Worm (Caenorhabditis elegans) whole organism, L4 larva: ENCODE results near the gene F56H9.8.

ENCODE experiments used
- F37D6.2 ChIP-seq: sonication (generic microtip); optimal IDR thresholded peaks from 2 replicates; lab custom pipeline; 2016; ENCODE audit warnings: mild to moderate bottlenecking, missing genetic modification characterization, missing compliant biosample characterization
- F44E2.7 ChIP-seq: fragments of 200-800 bp; sonication (Bioruptor generic); IDR thresholded peaks from 2 replicates; pipeline ENCODE4 v2.1.2; 2022; ENCODE audit warnings: missing genetic modification characterization, missing compliant biosample characterization
- F49E8.2 ChIP-seq: sonication (generic microtip); optimal IDR thresholded peaks from 2 replicates; lab custom pipeline; 2016; ENCODE audit warnings: missing compliant biosample characterization, mild to moderate bottlenecking, missing genetic modification characterization, borderline replicate concordance
- R02D3.7 ChIP-seq: fragments of 150-350 bp; sonication (generic microtip); optimal IDR thresholded peaks from 3 replicates; lab custom pipeline; 2014; ENCODE audit warnings: missing biosample characterization, missing genetic modification characterization
- T20F7.1 ChIP-seq: fragments of 200-800 bp; sonication (Bioruptor generic); optimal IDR thresholded peaks from 2 replicates; lab custom pipeline; 2018; ENCODE audit warnings: mild to moderate bottlenecking, missing genetic modification characterization, missing compliant biosample characterization
- ama-1 ChIP-seq: fragments of 150-350 bp; optimal IDR thresholded peaks from 2 replicates; lab custom pipeline; 2014; ENCODE audit warnings: inconsistent platforms, mixed read lengths
- ceh-28 ChIP-seq: fragments of 150-350 bp; optimal IDR thresholded peaks from 2 replicates; lab custom pipeline; 2014; ENCODE audit warnings: missing biosample characterization, missing genetic modification reagents, missing genetic modification characterization
- daf-19 ChIP-seq: fragments of 200-800 bp; sonication (Bioruptor generic); conservative IDR thresholded peaks from 2 replicates; pipeline ENCODE4 v1.3.6; 2022; ENCODE audit warnings: missing genetic modification characterization, missing compliant biosample characterization
- dpl-1 ChIP-seq: fragments of 150-350 bp; optimal IDR thresholded peaks from 2 replicates; lab custom pipeline; 2014; ENCODE audit warnings: missing biosample characterization, missing genetic modification reagents, missing genetic modification characterization
- duxl-1 ChIP-seq: sonication (generic microtip); optimal IDR thresholded peaks from 2 replicates; lab custom pipeline; 2016; ENCODE audit warnings: mild to moderate bottlenecking, missing genetic modification characterization, moderate library complexity, missing compliant biosample characterization; ENCODE audit not compliant: poor library complexity
- fkh-10 ChIP-seq: fragments of 150-350 bp; optimal IDR thresholded peaks from 2 replicates; lab custom pipeline; 2014; ENCODE audit warnings: missing biosample characterization, missing genetic modification reagents, missing genetic modification characterization
- fos-1 ChIP-seq: fragments of 150-350 bp; optimal IDR thresholded peaks from 2 replicates; lab custom pipeline; 2014; ENCODE audit warnings: missing biosample characterization, missing genetic modification characterization
- hlh-11 ChIP-seq: fragments of 200-800 bp; sonication (Bioruptor generic); optimal IDR thresholded peaks from 2 replicates; lab custom pipeline; 2018; ENCODE audit warnings: mild to moderate bottlenecking, missing genetic modification characterization, missing compliant biosample characterization
- hlh-30 ChIP-seq: sonication (generic microtip); optimal IDR thresholded peaks from 2 replicates; lab custom pipeline; 2017; ENCODE audit warnings: antibody characterized with exemption, mild to moderate bottlenecking, missing genetic modification characterization, missing compliant biosample characterization; ENCODE audit not compliant: insufficient read depth
- jun-1 ChIP-seq: fragments of 150-350 bp; optimal IDR thresholded peaks from 2 replicates; lab custom pipeline; 2014; ENCODE audit warnings: missing biosample characterization, missing genetic modification reagents, missing genetic modification characterization
- lin-15B ChIP-seq: fragments of 150-350 bp; sonication (generic microtip); optimal IDR thresholded peaks from 3 replicates; lab custom pipeline; 2014; ENCODE audit warnings: missing biosample characterization, missing genetic modification characterization
- lin-38 ChIP-seq: fragments of 200-800 bp; sonication (Bioruptor generic); IDR thresholded peaks from 2 replicates; pipeline ENCODE4 v1.3.6; 2022; ENCODE audit warnings: missing genetic modification reagents, missing genetic modification characterization, missing compliant biosample characterization
- lin-39 ChIP-seq: fragments of 150-350 bp; optimal IDR thresholded peaks from 2 replicates; lab custom pipeline; 2014; ENCODE audit warnings: missing biosample characterization, missing genetic modification reagents, missing genetic modification characterization
- lsy-2 ChIP-seq, 2 experiments: fragments of 150-350 bp in 1 of 2; sonication (generic microtip) in 1 of 2; optimal IDR thresholded peaks; 2 replicates each; lab custom pipeline; 2014 to 2017; ENCODE audit warnings: missing biosample characterization in 2 of 2, missing genetic modification characterization in 2 of 2
- madf-9 ChIP-seq: fragments of 200-800 bp; sonication (Bioruptor generic); conservative IDR thresholded peaks from 2 replicates; pipeline ENCODE4 v1.3.6; 2022; ENCODE audit warnings: missing genetic modification reagents, missing genetic modification characterization, missing compliant biosample characterization
- mdt-29 ChIP-seq: fragments of 200-800 bp; sonication (Bioruptor generic); IDR thresholded peaks from 2 replicates; pipeline ENCODE4 v1.3.6; 2022; ENCODE audit warnings: missing genetic modification reagents, missing genetic modification characterization, missing compliant biosample characterization
- mes-2 ChIP-seq: sonication (generic microtip); optimal IDR thresholded peaks from 2 replicates; lab custom pipeline; 2016; ENCODE audit warnings: missing genotype, mild to moderate bottlenecking, missing genetic modification characterization, missing compliant biosample characterization; ENCODE audit not compliant: poor library complexity, severe bottlenecking
- mxl-2 ChIP-seq: fragments of 200-800 bp; sonication (Bioruptor generic); conservative IDR thresholded peaks from 2 replicates; pipeline ENCODE4 v1.3.6; 2022; ENCODE audit warnings: missing genetic modification reagents, missing genetic modification characterization, missing compliant biosample characterization
- mxl-3 ChIP-seq: fragments of 200-800 bp; sonication (Bioruptor generic); optimal IDR thresholded peaks from 2 replicates; lab custom pipeline; 2018; ENCODE audit warnings: mild to moderate bottlenecking, missing genetic modification characterization, missing compliant biosample characterization
- nhr-10 ChIP-seq: fragments of 150-350 bp; optimal IDR thresholded peaks from 2 replicates; lab custom pipeline; 2014; ENCODE audit warnings: missing biosample characterization, missing genetic modification characterization
- nhr-6 ChIP-seq: fragments of 150-350 bp; optimal IDR thresholded peaks from 2 replicates; lab custom pipeline; 2014; ENCODE audit warnings: missing biosample characterization, missing genetic modification characterization
- nhr-76 ChIP-seq: fragments of 150-350 bp; optimal IDR thresholded peaks from 2 replicates; lab custom pipeline; 2014; ENCODE audit warnings: missing biosample characterization, missing genetic modification characterization
- nhr-77 ChIP-seq: fragments of 150-350 bp; optimal IDR thresholded peaks from 2 replicates; lab custom pipeline; 2014; ENCODE audit warnings: missing biosample characterization, missing genetic modification characterization
- pha-4 ChIP-seq, 2 experiments: fragments of 150-350 bp in 1 of 2; fragments of 200-800 bp in 1 of 2; sonication (Bioruptor generic) in 1 of 2; IDR thresholded peaks in 1 of 2; optimal IDR thresholded peaks in 1 of 2; 2 replicates each; pipeline versions ENCODE4 v1.3.6 to Lab custom; 2014 to 2022; ENCODE audit warnings: missing genetic modification characterization in 2 of 2, missing genetic modification reagents in 2 of 2, missing biosample characterization in 1 of 2, missing compliant biosample characterization in 1 of 2
- pqm-1 ChIP-seq: sonication (generic microtip); optimal IDR thresholded peaks from 2 replicates; lab custom pipeline; 2017; ENCODE audit warnings: missing biosample characterization, missing genetic modification characterization
- set-16 ChIP-seq: fragments of 200-800 bp; sonication (Bioruptor generic); IDR thresholded peaks from 2 replicates; pipeline ENCODE4 v1.3.6; 2022; ENCODE audit warnings: missing genetic modification reagents, missing genetic modification characterization, missing compliant biosample characterization
- snpc-4 ChIP-seq: fragments of 150-350 bp; optimal IDR thresholded peaks from 2 replicates; lab custom pipeline; 2014; ENCODE audit warnings: missing biosample characterization, missing genetic modification characterization
- spr-1 ChIP-seq: sonication (generic microtip); optimal IDR thresholded peaks from 2 replicates; lab custom pipeline; 2016; ENCODE audit warnings: mild to moderate bottlenecking, missing genetic modification characterization, missing compliant biosample characterization
- spr-3 ChIP-seq: fragments of 200-800 bp; sonication (Bioruptor generic); optimal IDR thresholded peaks from 2 replicates; lab custom pipeline; 2018; ENCODE audit warnings: mild to moderate bottlenecking, missing genetic modification characterization, missing compliant biosample characterization
- unc-130 ChIP-seq: sonication (generic microtip); optimal IDR thresholded peaks from 2 replicates; lab custom pipeline; 2016; ENCODE audit warnings: missing genetic modification reagents, missing genetic modification characterization, missing compliant biosample characterization
- unc-39 ChIP-seq: sonication (generic microtip); optimal IDR thresholded peaks from 2 replicates; lab custom pipeline; 2017; ENCODE audit warnings: missing biosample characterization, missing genetic modification characterization
- unc-62 ChIP-seq, 3 experiments: fragments of 150-350 bp in 1 of 3; sonication (generic microtip); optimal IDR thresholded peaks in 2 of 3; peaks in 1 of 3; 1 replicate in 1 of 3; 2 replicates in 2 of 3; lab custom pipeline; 2014 to 2017; ENCODE audit warnings: missing biosample characterization in 3 of 3, missing genetic modification characterization in 3 of 3, missing genetic modification reagents in 3 of 3, missing genotype in 1 of 3
- vab-7 ChIP-seq: fragments of 200-800 bp; sonication (Bioruptor generic); IDR thresholded peaks from 2 replicates; pipeline ENCODE4 v1.3.6; 2022; ENCODE audit warnings: missing genetic modification reagents, missing genetic modification characterization, missing compliant biosample characterization
- zag-1 ChIP-seq: fragments of 150-350 bp; optimal IDR thresholded peaks from 2 replicates; lab custom pipeline; 2014; ENCODE audit warnings: missing biosample characterization, missing genetic modification characterization
- zfp-2 ChIP-seq: sonication (generic microtip); optimal IDR thresholded peaks from 2 replicates; lab custom pipeline; 2016; ENCODE audit warnings: mild to moderate bottlenecking, missing genetic modification characterization, missing compliant biosample characterization
- zfp-3 ChIP-seq: fragments of 200-800 bp; sonication (Bioruptor generic); conservative IDR thresholded peaks from 2 replicates; pipeline ENCODE4 v1.3.6; 2022; ENCODE audit warnings: missing genetic modification reagents, missing genetic modification characterization, missing compliant biosample characterization

The F56H9.8 gene

DNA sequence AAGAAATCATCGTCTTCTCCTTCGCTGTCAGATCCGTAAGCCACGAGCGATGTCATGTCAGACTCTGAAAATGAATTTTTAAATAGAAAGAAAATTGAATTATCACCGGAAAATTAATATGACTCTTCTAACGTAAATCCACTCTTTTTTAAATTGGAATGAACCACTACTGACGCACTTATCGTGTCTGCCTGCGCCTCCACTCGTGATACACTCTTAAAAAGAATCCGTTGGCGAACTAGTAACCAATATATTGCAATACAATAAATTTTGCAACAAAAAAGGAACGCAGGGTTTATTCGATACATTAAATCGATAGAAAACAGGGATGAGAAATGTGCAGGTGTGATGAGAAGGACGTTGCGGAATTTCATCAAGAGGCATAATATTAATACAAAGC is 14.8 kb downstream of the F56H9.8 start, which contains the start of gene ccch-3 (continued):
- TF ChIP-seq unc-62 (GFP tag; optimal IDR thresholded peaks at IDR 0.05 in 1 of 2; lab: Kevin White, UChicago), result no peak
- TF ChIP-seq unc-62 (tag; optimal IDR thresholded peaks at IDR 0.05; lab: Kevin White, UChicago), result no peak
- no peak for TF ChIP-seq nhr-76 (tag; lab: Kevin White, UChicago)
- peak; percentile 94 for TF ChIP-seq nhr-6 (tag; lab: Kevin White, UChicago)
- TF ChIP-seq vab-7 (GFP tag; lab: Robert Waterston, UW), result no peak
- no peak for TF ChIP-seq madf-9 (GFP tag; lab: Robert Waterston, UW)
- TF ChIP-seq fos-1 (tag; lab: Kevin White, UChicago), result no peak
- TF ChIP-seq lin-15B (tag; lab: Kevin White, UChicago), result no peak
- peak in 1 of 2 experiments; percentile 86 for TF ChIP-seq lsy-2 (tag; optimal IDR thresholded peaks at IDR 0.05; lab: Kevin White, UChicago)
- no peak for TF ChIP-seq zag-1
- peak; percentile 53 for TF ChIP-seq nhr-77 (tag; lab: Kevin White, UChicago)
- TF ChIP-seq nhr-10 (tag; lab: Kevin White, UChicago), result no peak
- no peak for TF ChIP-seq snpc-4 (tag; lab: Kevin White, UChicago)
- TF ChIP-seq zfp-2, result no peak
- TF ChIP-seq F37D6.2 (tag; lab: Kevin White, UChicago), result no peak
- peak; percentile 77 for TF ChIP-seq lin-38 (GFP tag; lab: Robert Waterston, UW)
- peak; percentile 33 for TF ChIP-seq mxl-3
- TF ChIP-seq ceh-28 (tag; lab: Kevin White, UChicago), result no peak
- TF ChIP-seq duxl-1 (tag; lab: Kevin White, UChicago), result no peak
- no peak for TF ChIP-seq spr-3 (GFP tag; lab: Kevin White, UChicago)
- TF ChIP-seq daf-19 (GFP tag; lab: Robert Waterston, UW), result 0 out of 2 replicates have a peak, but pooled peaks have one; percentile 18
- peak; percentile 50 for TF ChIP-seq hlh-11
- no peak for TF ChIP-seq jun-1
- TF ChIP-seq mes-2 (tag; lab: Kevin White, UChicago), result peak; percentile 87
- no peak for TF ChIP-seq R02D3.7 (tag; lab: Kevin White, UChicago)
- no peak for TF ChIP-seq ama-1 (lab: Kevin White, UChicago)
- TF ChIP-seq mxl-2 (GFP tag; lab: Robert Waterston, UW), result no peak
- TF ChIP-seq unc-39 (tag; lab: Kevin White, UChicago), result no peak
- TF ChIP-seq dpl-1 (GFP tag; lab: Kevin White, UChicago), result peak; percentile 70
- peak; percentile 65; the same call in 1 of the 2 replicates for TF ChIP-seq pha-4 (GFP tag; IDR thresholded peaks at IDR 0.05; lab: Robert Waterston, UW)
- TF ChIP-seq pha-4 (tag; optimal IDR thresholded peaks at IDR 0.05; lab: Kevin White, UChicago), result no peak
- TF ChIP-seq F44E2.7 (GFP tag; lab: Robert Waterston, UW), result no peak
- TF ChIP-seq fkh-10, result peak; percentile 36
- no peak for TF ChIP-seq zfp-3
- TF ChIP-seq lin-39 (tag; lab: Kevin White, UChicago), result no peak
- no peak for TF ChIP-seq F49E8.2 (tag; lab: Kevin White, UChicago)
- TF ChIP-seq hlh-30 (tag; lab: Kevin White, UChicago), result peak; percentile 86
- no peak for TF ChIP-seq mdt-29
- no peak for TF ChIP-seq set-16 (GFP tag; lab: Robert Waterston, UW)
- no peak for TF ChIP-seq pqm-1 (tag; lab: Kevin White, UChicago)

DNA sequence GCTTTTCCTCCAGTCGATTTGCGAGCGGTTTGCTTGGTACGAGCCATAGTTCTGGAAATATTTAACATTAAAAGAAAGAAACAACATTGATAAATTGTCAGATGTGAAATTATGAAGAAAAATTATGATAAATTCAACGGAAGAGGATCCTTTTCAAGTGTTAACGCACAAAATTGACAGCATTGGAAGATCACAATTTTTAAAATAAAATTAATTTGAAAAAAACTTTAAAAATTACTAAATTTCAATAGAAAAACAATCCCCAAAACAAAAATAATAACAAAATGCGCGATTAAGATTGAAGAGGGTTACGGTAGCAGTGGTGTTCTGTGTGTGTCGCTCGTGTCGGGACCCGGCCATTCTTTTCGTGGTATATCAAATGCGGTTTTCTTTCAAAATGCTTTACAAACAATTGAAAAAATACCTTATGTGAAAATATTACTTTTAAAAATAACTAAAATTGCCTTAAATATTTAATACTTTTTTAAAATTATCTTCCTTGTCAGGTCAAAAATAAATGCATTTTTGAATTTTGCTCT is 15.7 kb downstream of the F56H9.8 start, which contains the start of gene his-74:
Gene his-74, minus strand, starts transcription at position 51 of the 539 bp plus-strand sequence.
- TF ChIP-seq lsy-2 (tag; optimal IDR thresholded peaks at IDR 0.05; lab: Kevin White, UChicago), result peak in 1 of 2 experiments; percentile 40
- no peak for TF ChIP-seq spr-1 (tag; lab: Kevin White, UChicago)
- no peak for TF ChIP-seq T20F7.1 (GFP tag; lab: Kevin White, UChicago)
- TF ChIP-seq nhr-76 (tag; lab: Kevin White, UChicago), result no peak
- TF ChIP-seq unc-130 (GFP tag; lab: Kevin White, UChicago), result peak; percentile 10
